Fruit fly (Drosophila melanogaster) Kc167 (cell line): ENCODE data around the gene CG9289.

Experiments
- Sin3A ChIP-seq: fragments of >200 bp; optimal IDR thresholded peaks from 2 replicates; lab custom pipeline; 2018; ENCODE audit warnings: missing external identifiers
- h ChIP-seq: fragments of >200 bp; optimal IDR thresholded peaks from 3 replicates; lab custom pipeline; 2018; ENCODE audit warnings: missing external identifiers
- psq ChIP-seq: fragments of >200 bp; optimal IDR thresholded peaks from 2 replicates; lab custom pipeline; 2017; ENCODE audit warnings: missing external identifiers
- ttk ChIP-seq: sonication (Bioruptor generic); optimal IDR thresholded peaks from 2 replicates; lab custom pipeline; 2017; ENCODE audit warnings: missing external identifiers

DNA sequence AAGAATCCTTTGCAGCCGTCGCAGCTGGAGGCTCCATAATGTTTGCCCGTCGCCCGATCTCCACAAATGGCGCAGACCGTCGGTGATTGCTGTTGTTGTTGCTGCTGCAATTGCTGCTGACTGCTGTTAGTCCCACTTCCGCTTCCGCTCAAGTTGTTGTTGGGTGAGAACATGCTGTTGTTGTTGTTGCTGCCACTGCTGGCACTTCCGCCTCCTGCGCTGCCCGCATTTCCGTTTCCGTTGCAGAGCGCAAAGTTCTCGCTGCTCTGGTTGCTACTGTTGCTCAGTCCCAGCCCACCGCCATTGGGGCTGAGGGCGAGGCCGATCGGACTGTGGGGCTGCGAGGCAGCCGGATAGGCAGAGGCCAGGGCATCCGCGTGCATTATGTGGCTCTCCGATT, 5.7 kb upstream of the CG9289 start:
- TF ChIP-seq Sin3A (lab: Kevin White, UChicago) (no peak), psq (lab: Kevin White, UChicago) (no peak), ttk (lab: Kevin White, UChicago) (no peak), h (lab: Kevin White, UChicago) (no peak)
